Worm (Caenorhabditis elegans) whole organism, young adult: Measurements from ENCODE around the gene M7.12.
A peak's percentile ranks its signal among the peaks of the same experiment; 100 is the strongest.

Experiments used
- B0035.1 ChIP-seq: sonication (generic microtip); optimal IDR thresholded peaks from 2 replicates; lab custom pipeline; 2016; ENCODE audit warnings: missing genetic modification characterization, mild to moderate bottlenecking, missing compliant biosample characterization, missing genotype, missing genetic modification reagents
- B0261.1 ChIP-seq: sonication (generic microtip); optimal IDR thresholded peaks from 2 replicates; lab custom pipeline; 2016; ENCODE audit warnings: mild to moderate bottlenecking, missing genetic modification characterization, moderate library complexity, missing compliant biosample characterization
- F10E7.11 ChIP-seq: sonication (generic microtip); optimal IDR thresholded peaks from 2 replicates; lab custom pipeline; 2017; ENCODE audit warnings: mild to moderate bottlenecking, missing genetic modification characterization, moderate library complexity, missing compliant biosample characterization
- F37B4.10 ChIP-seq: fragments of 200-800 bp; sonication (Bioruptor generic); IDR thresholded peaks from 2 replicates; pipeline ENCODE4 v1.3.6; 2022; ENCODE audit warnings: missing genetic modification characterization, missing compliant biosample characterization
- F39B2.1 ChIP-seq: fragments of 200-800 bp; sonication (Bioruptor generic); IDR thresholded peaks from 2 replicates; pipeline ENCODE4 v1.3.6; 2022; ENCODE audit warnings: missing genetic modification reagents, missing genetic modification characterization, missing compliant biosample characterization
- F55B11.4 ChIP-seq: sonication (generic microtip); optimal IDR thresholded peaks from 2 replicates; lab custom pipeline; 2016; ENCODE audit warnings: missing compliant biosample characterization, missing genetic modification characterization, borderline replicate concordance; ENCODE audit not compliant: insufficient read depth
- F57A8.1 ChIP-seq: fragments of 200-800 bp; sonication (Bioruptor generic); optimal IDR thresholded peaks from 2 replicates; lab custom pipeline; 2018; ENCODE audit warnings: mild to moderate bottlenecking, missing genetic modification characterization, moderate library complexity, missing compliant biosample characterization
- F57C9.4 ChIP-seq: sonication (generic microtip); optimal IDR thresholded peaks from 2 replicates; lab custom pipeline; 2017; ENCODE audit warnings: mild to moderate bottlenecking, missing genetic modification characterization, missing compliant biosample characterization
- akir-1 ChIP-seq: fragments of 200-800 bp; sonication (Bioruptor generic); optimal IDR thresholded peaks from 2 replicates; lab custom pipeline; 2018; ENCODE audit warnings: mild to moderate bottlenecking, missing genetic modification characterization, moderate library complexity, missing compliant biosample characterization
- atf-7 ChIP-seq: sonication (generic microtip); optimal IDR thresholded peaks from 2 replicates; lab custom pipeline; 2017; ENCODE audit warnings: mild to moderate bottlenecking, missing genetic modification characterization, missing compliant biosample characterization
- attf-5 ChIP-seq: fragments of 200-800 bp; sonication (Bioruptor generic); optimal IDR thresholded peaks from 2 replicates; lab custom pipeline; 2018; ENCODE audit warnings: mild to moderate bottlenecking, missing genetic modification characterization, missing compliant biosample characterization
- bed-2 ChIP-seq: fragments of 200-800 bp; sonication (Bioruptor generic); IDR thresholded peaks from 2 replicates; pipeline ENCODE4 v1.3.6; 2022; ENCODE audit warnings: missing genetic modification reagents, missing genetic modification characterization, missing compliant biosample characterization
- ccch-3 ChIP-seq: fragments of 200-800 bp; sonication (Bioruptor generic); optimal IDR thresholded peaks from 2 replicates; lab custom pipeline; 2018; ENCODE audit warnings: mild to moderate bottlenecking, missing genetic modification characterization, missing compliant biosample characterization
- die-1 ChIP-seq: sonication (generic microtip); optimal IDR thresholded peaks from 2 replicates; lab custom pipeline; 2016; ENCODE audit warnings: missing genotype, mild to moderate bottlenecking, missing genetic modification characterization, missing compliant biosample characterization
- egl-18 ChIP-seq: fragments of 200-800 bp; sonication (Bioruptor generic); IDR thresholded peaks from 2 replicates; pipeline ENCODE4 v1.3.6; 2022; ENCODE audit warnings: missing genetic modification reagents, missing genetic modification characterization, missing compliant biosample characterization
- egl-44 ChIP-seq: fragments of 200-800 bp; sonication (Bioruptor generic); IDR thresholded peaks from 2 replicates; pipeline ENCODE4 v1.3.6; 2022; ENCODE audit warnings: missing genetic modification reagents, missing genetic modification characterization, missing compliant biosample characterization
- fkh-3 ChIP-seq: sonication (generic microtip); optimal IDR thresholded peaks from 2 replicates; lab custom pipeline; 2016; ENCODE audit warnings: mild to moderate bottlenecking, missing genetic modification characterization, missing compliant biosample characterization
- hlh-12 ChIP-seq: sonication (generic microtip); optimal IDR thresholded peaks from 2 replicates; lab custom pipeline; 2016; ENCODE audit warnings: missing genetic modification characterization, missing compliant biosample characterization
- hlh-26 ChIP-seq: fragments of 200-800 bp; sonication (Bioruptor generic); conservative IDR thresholded peaks from 2 replicates; pipeline ENCODE4 v1.3.6; 2022; ENCODE audit warnings: missing genetic modification reagents, missing genetic modification characterization, missing compliant biosample characterization
- hmg-20 ChIP-seq: fragments of 200-800 bp; sonication (Bioruptor generic); IDR thresholded peaks from 2 replicates; pipeline ENCODE4 v1.3.6; 2022; ENCODE audit warnings: missing genetic modification reagents, missing genetic modification characterization, missing compliant biosample characterization
- hsf-1 ChIP-seq: fragments of 200-800 bp; sonication (Bioruptor generic); IDR thresholded peaks from 2 replicates; pipeline ENCODE4 v1.3.6; 2022; ENCODE audit warnings: missing genetic modification reagents, missing genetic modification characterization, missing compliant biosample characterization
- lag-1 ChIP-seq: fragments of 200-800 bp; sonication (Bioruptor generic); IDR thresholded peaks from 2 replicates; pipeline ENCODE4 v1.3.6; 2022; ENCODE audit warnings: missing genetic modification reagents, missing genetic modification characterization, missing compliant biosample characterization
- let-607 ChIP-seq, 2 experiments: fragments of 200-800 bp in 1 of 2; sonication (Bioruptor generic) in 1 of 2; sonication (generic microtip) in 1 of 2; optimal IDR thresholded peaks; 2 replicates each; lab custom pipeline; 2016 to 2018; ENCODE audit warnings: mild to moderate bottlenecking in 2 of 2, missing compliant biosample characterization in 2 of 2, missing genetic modification characterization in 2 of 2, moderate library complexity in 2 of 2, missing genotype in 1 of 2
- lsl-1 ChIP-seq: fragments of 200-800 bp; sonication (Bioruptor generic); optimal IDR thresholded peaks from 2 replicates; lab custom pipeline; 2018; ENCODE audit warnings: mild to moderate bottlenecking, missing genetic modification characterization, moderate library complexity, missing compliant biosample characterization
- madf-6 ChIP-seq: fragments of 200-800 bp; sonication (Bioruptor generic); IDR thresholded peaks from 2 replicates; pipeline ENCODE4 v1.3.6; 2022; ENCODE audit warnings: missing genetic modification reagents, missing genetic modification characterization, missing compliant biosample characterization
- mxl-1 ChIP-seq: sonication (generic microtip); optimal IDR thresholded peaks from 2 replicates; lab custom pipeline; 2016; ENCODE audit warnings: missing genetic modification characterization, missing compliant biosample characterization
- nhr-179 ChIP-seq: sonication (generic microtip); optimal IDR thresholded peaks from 2 replicates; lab custom pipeline; 2016; ENCODE audit warnings: mild to moderate bottlenecking, missing genetic modification characterization, missing compliant biosample characterization
- pbrm-1 ChIP-seq: fragments of 200-800 bp; sonication (Bioruptor generic); IDR thresholded peaks from 2 replicates; pipeline ENCODE4 v1.3.6; 2022; ENCODE audit warnings: missing genetic modification reagents, missing genetic modification characterization, missing compliant biosample characterization
- rcor-1 ChIP-seq: fragments of 200-800 bp; sonication (Bioruptor generic); IDR thresholded peaks from 2 replicates; pipeline ENCODE4 v1.3.6; 2022; ENCODE audit warnings: missing genetic modification reagents, missing genetic modification characterization, missing compliant biosample characterization
- rec-8 ChIP-seq, 2 experiments: sonication (generic microtip); optimal IDR thresholded peaks; 2 replicates each; lab custom pipeline; 2016; ENCODE audit warnings: mild to moderate bottlenecking in 2 of 2, missing genetic modification characterization in 2 of 2, missing genetic modification reagents in 2 of 2, missing genotype in 2 of 2, missing biosample characterization in 1 of 2, missing compliant biosample characterization in 1 of 2, moderate library complexity in 1 of 2
- sdz-38 ChIP-seq: sonication (generic microtip); optimal IDR thresholded peaks from 2 replicates; lab custom pipeline; 2016; ENCODE audit warnings: missing genotype, missing genetic modification characterization, missing compliant biosample characterization
- sea-2 ChIP-seq: fragments of 200-800 bp; sonication (Bioruptor generic); IDR thresholded peaks from 2 replicates; pipeline ENCODE4 v1.3.6; 2022; ENCODE audit warnings: missing genetic modification characterization, missing compliant biosample characterization
- snpc-1.1 ChIP-seq: sonication (generic microtip); optimal IDR thresholded peaks from 2 replicates; lab custom pipeline; 2017; ENCODE audit warnings: missing genetic modification characterization, mild to moderate bottlenecking, missing compliant biosample characterization, antibody characterized with exemption, moderate library complexity, missing genotype, missing genetic modification reagents; ENCODE audit not compliant: insufficient read depth
- snpc-1.3 ChIP-seq: sonication (generic microtip); optimal IDR thresholded peaks from 2 replicates; lab custom pipeline; 2017; ENCODE audit warnings: missing genetic modification characterization, mild to moderate bottlenecking, missing compliant biosample characterization, antibody characterized with exemption, moderate library complexity, missing genotype, missing genetic modification reagents; ENCODE audit not compliant: insufficient read depth
- snpc-3.4 ChIP-seq: sonication (generic microtip); optimal IDR thresholded peaks from 2 replicates; lab custom pipeline; 2017; ENCODE audit warnings: missing genetic modification characterization, mild to moderate bottlenecking, missing compliant biosample characterization, antibody characterized with exemption, moderate library complexity, missing genotype, missing genetic modification reagents
- snpc-4 ChIP-seq, 5 experiments: fragments of 150-350 bp in 1 of 5; sonication (generic microtip) in 4 of 5; optimal IDR thresholded peaks; 2 replicates each; lab custom pipeline; 2014 to 2018; ENCODE audit warnings: missing genetic modification characterization in 5 of 5, missing biosample characterization in 3 of 5, antibody characterized with exemption in 2 of 5, mild to moderate bottlenecking in 2 of 5, missing compliant biosample characterization in 2 of 5, missing genotype in 2 of 5, moderate library complexity in 2 of 5, missing genetic modification reagents in 1 of 5
- tbx-9 ChIP-seq: sonication (generic microtip); optimal IDR thresholded peaks from 2 replicates; lab custom pipeline; 2016; ENCODE audit warnings: borderline replicate concordance, missing genetic modification characterization, inconsistent platforms, missing compliant biosample characterization
- tlf-1 ChIP-seq: fragments of 200-800 bp; sonication (Bioruptor generic); optimal IDR thresholded peaks from 2 replicates; lab custom pipeline; 2018; ENCODE audit warnings: mild to moderate bottlenecking, missing genetic modification characterization, missing compliant biosample characterization
- unc-130 ChIP-seq: sonication (generic microtip); optimal IDR thresholded peaks from 2 replicates; lab custom pipeline; 2016; ENCODE audit warnings: missing genetic modification reagents, missing genetic modification characterization, missing compliant biosample characterization
- zfh-2 ChIP-seq: fragments of 200-800 bp; sonication (Bioruptor generic); conservative IDR thresholded peaks from 2 replicates; pipeline ENCODE4 v1.3.6; 2022; ENCODE audit warnings: missing genetic modification reagents, missing genetic modification characterization, missing compliant biosample characterization

M7.12 gene

ce11 chrIV:11118837-11119491 lies 21.2 kb upstream of the M7.12 start, which contains the start of the genes imp-2 and enpl-1 (continued):
- TF ChIP-seq fkh-3 (tag; lab: Kevin White, UChicago) (no peak), sea-2 (GFP tag; lab: Robert Waterston, UW) (no peak), ccch-3 (GFP tag; lab: Kevin White, UChicago) (no peak), F10E7.11 (tag; lab: Kevin White, UChicago) (no peak), tbx-9 (tag; lab: Kevin White, UChicago) (no peak), F57A8.1 (GFP tag; lab: Kevin White, UChicago) (peak; percentile 40), attf-5 (GFP tag; lab: Kevin White, UChicago) (peak; percentile 88), hsf-1 (GFP tag; lab: Robert Waterston, UW) (no peak), B0261.1 (no peak), pbrm-1 (peak; percentile 84), snpc-1.3 (tag; lab: Kevin White, UChicago) (peak; percentile 3), egl-44 (GFP tag; lab: Robert Waterston, UW) (peak; percentile 55; the same call in 1 of the 2 replicates), akir-1 (peak; percentile 37), atf-7 (tag; lab: Kevin White, UChicago) (peak; percentile 63), tlf-1 (peak; percentile 86), rec-8 (tag; optimal IDR thresholded peaks at IDR 0.05; lab: Kevin White, UChicago) (no peak)

ce11 chrIV:11112641-11113040 lies 14.9 kb upstream of the M7.12 start, which contains the start of gene clc-9:
Gene clc-9 (plus strand): TSS chrIV:11112941.
- TF ChIP-seq F39B2.1 (GFP tag; lab: Robert Waterston, UW) (no peak), egl-18 (GFP tag; lab: Robert Waterston, UW) (no peak), unc-130 (GFP tag; lab: Kevin White, UChicago) (no peak), hmg-20 (GFP tag; lab: Robert Waterston, UW) (no peak), tbx-9 (tag; lab: Kevin White, UChicago) (no peak)
- TF ChIP-seq, all 124 proteins: peak for 0

DNA sequence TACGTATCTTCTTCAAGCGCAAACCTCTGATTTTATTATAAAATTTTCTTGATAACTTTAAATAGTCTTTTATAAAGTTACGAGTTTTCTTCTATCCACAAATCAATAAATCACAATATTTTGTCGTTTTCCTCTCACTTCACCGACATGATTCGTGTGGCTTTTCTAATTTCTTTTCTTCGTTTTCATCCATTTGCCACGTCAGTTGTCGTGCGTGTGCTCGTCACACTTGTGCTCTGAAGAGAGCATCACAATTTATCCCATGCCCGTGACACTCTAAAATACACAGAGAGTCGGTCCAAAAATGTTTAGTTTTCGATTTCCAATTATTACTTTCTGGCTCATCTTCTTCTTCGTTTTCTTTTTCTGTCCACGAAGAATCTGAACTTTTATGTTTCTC lies 14.1 kb upstream of the M7.12 start:
- no peak for TF ChIP-seq snpc-1.1
- TF ChIP-seq hmg-20 (GFP tag; lab: Robert Waterston, UW): no peak
- TF ChIP-seq nhr-179: no peak
- no peak for TF ChIP-seq F57C9.4
- TF ChIP-seq rcor-1 (GFP tag; lab: Robert Waterston, UW): no peak
- no peak for TF ChIP-seq mxl-1 (tag; lab: Kevin White, UChicago)
- TF ChIP-seq, all 124 proteins: peak for 0

ce11 chrIV:11110995-11111619 lies 13.3 kb upstream of the M7.12 start, which contains the start of gene rps-5:
Gene rps-5 (minus strand): TSS chrIV:11111045.
- TF ChIP-seq F37B4.10 (GFP tag; lab: Robert Waterston, UW) (no peak), zfh-2 (GFP tag; lab: Robert Waterston, UW) (no peak), let-607 (tag; optimal IDR thresholded peaks at IDR 0.05; lab: Kevin White, UChicago) (peak in 1 of 2 experiments; percentile 32), F55B11.4 (tag; lab: Kevin White, UChicago) (no peak), attf-5 (GFP tag; lab: Kevin White, UChicago) (no peak), madf-6 (GFP tag; lab: Robert Waterston, UW) (peak; percentile 68), lag-1 (GFP tag; lab: Robert Waterston, UW) (no peak), hlh-26 (GFP tag; lab: Robert Waterston, UW) (no peak), die-1 (tag; lab: Kevin White, UChicago) (no peak), lsl-1 (GFP tag; lab: Kevin White, UChicago) (peak; percentile 55), egl-44 (GFP tag; lab: Robert Waterston, UW) (no peak), snpc-3.4 (tag; lab: Kevin White, UChicago) (peak; percentile 41), B0035.1 (no peak), sdz-38 (tag; lab: Kevin White, UChicago) (no peak), egl-18 (GFP tag; lab: Robert Waterston, UW) (no peak), bed-2 (GFP tag; lab: Robert Waterston, UW) (no peak), snpc-4 (GFP tag; optimal IDR thresholded peaks at IDR 0.05; lab: Kevin White, UChicago) (no peak), snpc-4 (tag; optimal IDR thresholded peaks at IDR 0.05; lab: Kevin White, UChicago) (peak in 2 of 4 experiments; percentile 29 to 31), hlh-12 (tag; lab: Kevin White, UChicago) (no peak)
